Worm (Caenorhabditis elegans) whole organism, L1 larva: Measurements from ENCODE around the gene nhr-53.

Source experiments
- ama-1 ChIP-seq: fragments of 150-350 bp; optimal IDR thresholded peaks from 2 replicates; lab custom pipeline; 2014
- dpl-1 ChIP-seq, 3 experiments: fragments of 150-350 bp in 2 of 3; sonication (generic microtip) in 1 of 3; optimal IDR thresholded peaks; 2 replicates each; lab custom pipeline; 2014 to 2017; ENCODE audit warnings: missing biosample characterization in 3 of 3, missing genetic modification characterization in 3 of 3, missing genetic modification reagents in 3 of 3
- elt-3 ChIP-seq, 6 experiments: fragments of 150-350 bp in 1 of 6; sonication (generic microtip); optimal IDR thresholded peaks; 2 replicates each; lab custom pipeline; 2017 to 2018; ENCODE audit warnings: missing biosample characterization in 6 of 6, missing genetic modification characterization in 6 of 6, inconsistent platforms in 1 of 6
- ets-5 ChIP-seq: fragments of 200-800 bp; sonication (Bioruptor generic); IDR thresholded peaks from 2 replicates; pipeline ENCODE4 v1.3.6; 2022; ENCODE audit warnings: missing genetic modification characterization, missing compliant biosample characterization
- unc-130 ChIP-seq: fragments of 150-350 bp; optimal IDR thresholded peaks from 2 replicates; lab custom pipeline; 2017; ENCODE audit warnings: missing biosample characterization, missing genetic modification characterization, inconsistent platforms
- ztf-11 ChIP-seq, 2 experiments: sonication (generic microtip); optimal IDR thresholded peaks; 2 replicates each; lab custom pipeline; 2016 to 2017; ENCODE audit warnings: missing genetic modification characterization in 2 of 2, missing biosample characterization in 1 of 2, missing compliant biosample characterization in 1 of 2

DNA sequence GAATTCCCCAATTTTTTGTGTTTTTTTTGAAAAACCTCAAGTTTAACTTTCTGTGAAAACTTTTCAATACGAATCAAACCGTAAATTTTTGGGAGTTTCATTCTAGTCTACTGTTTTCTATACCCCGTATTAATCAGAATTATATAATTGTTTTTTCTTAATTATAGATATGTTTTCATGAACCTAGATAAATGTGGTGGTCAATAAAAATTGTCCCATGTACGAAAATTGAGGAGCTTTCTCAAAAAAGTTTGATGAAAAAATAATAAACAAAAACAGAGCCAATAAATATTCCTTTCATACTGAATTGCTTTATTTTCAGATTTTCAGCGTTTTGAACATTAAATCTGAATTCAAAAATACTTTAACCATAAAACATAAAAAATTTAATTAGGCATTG, 8.2 kb upstream of the nhr-53 start, which contains the start of gene Y6E2A.1:
- TF ChIP-seq ama-1, result no peak
- no peak for TF ChIP-seq ets-5
- TF ChIP-seq ztf-11 (tag; optimal IDR thresholded peaks at IDR 0.05; lab: Kevin White, UChicago), result no peak
- no peak for TF ChIP-seq elt-3 (tag; optimal IDR thresholded peaks at IDR 0.05; lab: Kevin White, UChicago)
- no peak for TF ChIP-seq unc-130 (tag; lab: Kevin White, UChicago)
- no peak for TF ChIP-seq dpl-1 (GFP tag; optimal IDR thresholded peaks at IDR 0.05; lab: Kevin White, UChicago)
